Fruit fly (Drosophila melanogaster) whole organism, embryonic: ENCODE data around the gene nSMase.

ENCODE experiments used
- Abd-B ChIP-seq: fragments of 200-800 bp; sonication (Bioruptor generic); optimal IDR thresholded peaks from 2 replicates; lab custom pipeline; 2018; ENCODE audit warnings: missing biosample characterization, mild to moderate bottlenecking, missing genetic modification characterization, moderate library complexity
- Aef1 ChIP-seq: fragments of 200-800 bp; sonication (Bioruptor generic); IDR thresholded peaks from 3 replicates; pipeline ENCODE4 v1.3.6; 2022; ENCODE audit warnings: missing biosample characterization, missing genetic modification characterization
- Asciz ChIP-seq: fragments of 200-800 bp; sonication (Bioruptor generic); optimal IDR thresholded peaks from 2 replicates; lab custom pipeline; 2017; ENCODE audit warnings: missing biosample characterization, mild to moderate bottlenecking, missing genetic modification characterization, missing genetic modification reagents
- B-H2 ChIP-seq: fragments of 200-800 bp; sonication (Bioruptor generic); optimal IDR thresholded peaks from 2 replicates; lab custom pipeline; 2018; ENCODE audit warnings: missing biosample characterization, mild to moderate bottlenecking, missing genetic modification characterization
- Bgb ChIP-seq: fragments of 200-800 bp; sonication (Bioruptor generic); IDR thresholded peaks from 2 replicates; pipeline ENCODE4 v1.3.6; 2022; ENCODE audit warnings: missing biosample characterization, missing genetic modification characterization; ENCODE audit not compliant: partially characterized antibody
- CG10147 ChIP-seq: fragments of 200-800 bp; sonication (Bioruptor generic); optimal IDR thresholded peaks from 2 replicates; lab custom pipeline; 2019; ENCODE audit warnings: missing biosample characterization, mild to moderate bottlenecking, missing genetic modification characterization, moderate library complexity
- CG10321 ChIP-seq: fragments of 200-800 bp; sonication (Bioruptor generic); IDR thresholded peaks from 2 replicates; pipeline ENCODE4 v1.3.6; 2022; ENCODE audit warnings: missing biosample characterization, missing genetic modification characterization
- CG15514 ChIP-seq: fragments of 200-800 bp; sonication (Bioruptor generic); optimal IDR thresholded peaks from 3 replicates; lab custom pipeline; 2017; ENCODE audit warnings: missing biosample characterization, missing genetic modification characterization, mild to moderate bottlenecking, moderate library complexity, missing genetic modification reagents
- CG18262 ChIP-seq: fragments of 200-800 bp; optimal IDR thresholded peaks from 3 replicates; lab custom pipeline; 2019; ENCODE audit warnings: missing biosample characterization, mild to moderate bottlenecking, missing genetic modification characterization, moderate library complexity
- CG18619 ChIP-seq: fragments of 200-800 bp; sonication (Bioruptor generic); optimal IDR thresholded peaks from 3 replicates; lab custom pipeline; 2017; ENCODE audit warnings: missing biosample characterization, mild to moderate bottlenecking, missing genetic modification characterization
- CG2889 ChIP-seq: fragments of 200-800 bp; sonication (Bioruptor generic); IDR thresholded peaks from 3 replicates; pipeline ENCODE4 v1.3.6; 2022; ENCODE audit warnings: missing biosample characterization, missing genetic modification characterization
- CG3065 ChIP-seq: fragments of 200-800 bp; sonication (Bioruptor generic); optimal IDR thresholded peaks from 2 replicates; lab custom pipeline; 2016; ENCODE audit warnings: missing biosample characterization, missing genetic modification characterization
- CG3838 ChIP-seq: fragments of 200-800 bp; sonication (Bioruptor generic); optimal IDR thresholded peaks from 3 replicates; lab custom pipeline; 2016; ENCODE audit warnings: missing biosample characterization, missing genetic modification characterization
- CG6654 ChIP-seq: fragments of 200-800 bp; sonication (Bioruptor generic); optimal IDR thresholded peaks from 2 replicates; lab custom pipeline; 2017; ENCODE audit warnings: missing biosample characterization, mild to moderate bottlenecking, missing genetic modification characterization
- D ChIP-seq, 2 experiments: fragments of 200-800 bp in 1 of 2; fragments of >200 bp in 1 of 2; sonication (Bioruptor generic) in 1 of 2; optimal IDR thresholded peaks; 2 replicates in 1 of 2; 3 replicates in 1 of 2; lab custom pipeline; 2017; ENCODE audit warnings: mild to moderate bottlenecking in 1 of 2, missing biosample characterization in 1 of 2, missing genetic modification characterization in 1 of 2, missing genetic modification reagents in 1 of 2
- Fer2 ChIP-seq: fragments of 200-800 bp; sonication (Bioruptor generic); optimal IDR thresholded peaks from 2 replicates; lab custom pipeline; 2018; ENCODE audit warnings: missing biosample characterization, mild to moderate bottlenecking, missing genetic modification characterization, moderate library complexity
- Hey ChIP-seq: fragments of 200-800 bp; sonication (Bioruptor generic); optimal IDR thresholded peaks from 3 replicates; lab custom pipeline; 2018; ENCODE audit warnings: missing biosample characterization, mild to moderate bottlenecking, missing genetic modification characterization
- Hr78 ChIP-seq, 2 experiments: fragments of 200-800 bp in 1 of 2; fragments of >200 bp in 1 of 2; sonication (Bioruptor generic) in 1 of 2; optimal IDR thresholded peaks; 2 replicates each; lab custom pipeline; 2017 to 2019; ENCODE audit warnings: missing biosample characterization in 2 of 2, missing genetic modification characterization in 2 of 2, mild to moderate bottlenecking in 1 of 2, moderate library complexity in 1 of 2
- NC2β ChIP-seq: fragments of 200-800 bp; sonication (Bioruptor generic); optimal IDR thresholded peaks from 2 replicates; lab custom pipeline; 2016; ENCODE audit warnings: missing biosample characterization, missing genetic modification characterization
- NK7.1 ChIP-seq: fragments of 200-800 bp; sonication (Bioruptor generic); optimal IDR thresholded peaks from 3 replicates; lab custom pipeline; 2016; ENCODE audit warnings: missing biosample characterization, missing genetic modification characterization
- Oaz ChIP-seq: fragments of 200-800 bp; sonication (Bioruptor generic); IDR thresholded peaks from 2 replicates; pipeline ENCODE4 v1.3.6; 2022; ENCODE audit warnings: missing biosample characterization, missing genetic modification characterization
- Optix ChIP-seq: fragments of 200-800 bp; sonication (Bioruptor generic); IDR thresholded peaks from 3 replicates; pipeline ENCODE4 v1.3.6; 2022; ENCODE audit warnings: missing biosample characterization, missing genetic modification characterization
- Ravus ChIP-seq: fragments of 200-800 bp; sonication (Bioruptor generic); IDR thresholded peaks from 2 replicates; pipeline ENCODE4 v1.3.6; 2022; ENCODE audit warnings: missing biosample characterization, missing genetic modification characterization
- Trl ChIP-seq, 3 experiments: fragments of >200 bp in 2 of 3; fragments of 200-800 bp in 1 of 3; sonication (Bioruptor generic) in 1 of 3; optimal IDR thresholded peaks; 2 replicates in 1 of 3; 3 replicates in 2 of 3; lab custom pipeline; 2016 to 2017; ENCODE audit warnings: missing biosample characterization in 1 of 3, missing genetic modification characterization in 1 of 3
- Vsx1 ChIP-seq: fragments of 200-800 bp; sonication (Bioruptor generic); optimal IDR thresholded peaks from 2 replicates; lab custom pipeline; 2017; ENCODE audit warnings: missing biosample characterization, mild to moderate bottlenecking, missing genetic modification characterization, missing genetic modification reagents
- abd-A ChIP-seq: fragments of 200-800 bp; sonication (Bioruptor generic); optimal IDR thresholded peaks from 3 replicates; lab custom pipeline; 2019; ENCODE audit warnings: missing biosample characterization, mild to moderate bottlenecking, missing genetic modification characterization, moderate library complexity
- bab2 ChIP-seq: fragments of 200-800 bp; sonication (Bioruptor generic); optimal IDR thresholded peaks from 2 replicates; lab custom pipeline; 2016; ENCODE audit warnings: missing biosample characterization, missing genetic modification characterization
- corto ChIP-seq: fragments of 200-800 bp; sonication (Bioruptor generic); optimal IDR thresholded peaks from 2 replicates; lab custom pipeline; 2016; ENCODE audit warnings: missing biosample characterization, mild to moderate bottlenecking, missing genetic modification characterization, moderate library complexity
- cwo ChIP-seq: fragments of 200-800 bp; sonication (Bioruptor generic); optimal IDR thresholded peaks from 3 replicates; lab custom pipeline; 2017; ENCODE audit warnings: missing biosample characterization, missing genetic modification characterization, mild to moderate bottlenecking, moderate library complexity, missing genetic modification reagents
- dan ChIP-seq: fragments of 200-800 bp; sonication (Bioruptor generic); IDR thresholded peaks from 2 replicates; pipeline ENCODE4 v1.3.6; 2022; ENCODE audit warnings: missing biosample characterization, missing genetic modification characterization
- dmrt11E ChIP-seq: fragments of 200-800 bp; sonication (Bioruptor generic); optimal IDR thresholded peaks from 3 replicates; lab custom pipeline; 2018; ENCODE audit warnings: missing biosample characterization, mild to moderate bottlenecking, missing genetic modification characterization, moderate library complexity
- ham ChIP-seq: fragments of 200-800 bp; sonication (Bioruptor generic); IDR thresholded peaks from 2 replicates; pipeline ENCODE4 v1.3.6; 2022; ENCODE audit warnings: missing biosample characterization, missing genetic modification characterization
- hbn ChIP-seq: fragments of 200-800 bp; sonication (Bioruptor generic); IDR thresholded peaks from 2 replicates; pipeline ENCODE4 v1.3.6; 2022; ENCODE audit warnings: missing biosample characterization, missing genetic modification characterization; ENCODE audit not compliant: partially characterized antibody
- jigr1 ChIP-seq: fragments of 200-800 bp; sonication (Bioruptor generic); IDR thresholded peaks from 3 replicates; pipeline ENCODE4 v1.3.6; 2022; ENCODE audit warnings: missing biosample characterization, missing genetic modification characterization
- kah ChIP-seq: fragments of 200-800 bp; sonication (Bioruptor generic); optimal IDR thresholded peaks from 2 replicates; lab custom pipeline; 2018; ENCODE audit warnings: missing biosample characterization, mild to moderate bottlenecking, missing genetic modification characterization
- klu ChIP-seq: fragments of 200-800 bp; sonication (Bioruptor generic); IDR thresholded peaks from 2 replicates; pipeline ENCODE4 v1.3.6; 2022; ENCODE audit warnings: missing biosample characterization, missing genetic modification characterization
- kni ChIP-seq: fragments of 200-800 bp; sonication (Bioruptor generic); optimal IDR thresholded peaks from 3 replicates; lab custom pipeline; 2017; ENCODE audit warnings: mild to moderate bottlenecking, missing biosample characterization, missing genetic modification reagents, missing genetic modification characterization
- lov ChIP-seq, 2 experiments: fragments of 200-800 bp in 1 of 2; fragments of >200 bp in 1 of 2; sonication (Bioruptor generic) in 1 of 2; IDR thresholded peaks in 1 of 2; optimal IDR thresholded peaks in 1 of 2; 2 replicates in 1 of 2; 3 replicates in 1 of 2; pipeline versions ENCODE4 v1.3.6 to Lab custom; 2017 to 2022; ENCODE audit warnings: missing biosample characterization in 1 of 2, missing genetic modification characterization in 1 of 2
- mld ChIP-seq: fragments of 200-800 bp; sonication (Bioruptor generic); IDR thresholded peaks from 3 replicates; pipeline ENCODE4 v1.3.6; 2022; ENCODE audit warnings: missing biosample characterization, missing genetic modification characterization; ENCODE audit not compliant: partially characterized antibody
- onecut ChIP-seq: fragments of 200-800 bp; sonication (Bioruptor generic); IDR thresholded peaks from 2 replicates; pipeline ENCODE4 v1.3.6; 2022; ENCODE audit warnings: missing biosample characterization, missing genetic modification characterization
- otp ChIP-seq: fragments of 200-800 bp; sonication (Bioruptor generic); IDR thresholded peaks from 3 replicates; pipeline ENCODE4, ENCODE4 v1.3.6; 2022; ENCODE audit warnings: missing biosample characterization, missing genetic modification characterization
- pros ChIP-seq: fragments of 200-800 bp; sonication (Bioruptor generic); optimal IDR thresholded peaks from 3 replicates; lab custom pipeline; 2019; ENCODE audit warnings: missing biosample characterization, mild to moderate bottlenecking, missing genetic modification characterization, moderate library complexity
- sc ChIP-seq, 3 experiments: fragments of >200 bp in 2 of 3; fragments of 200-800 bp in 1 of 3; sonication (Bioruptor generic) in 1 of 3; optimal IDR thresholded peaks; 2 replicates in 2 of 3; 3 replicates in 1 of 3; lab custom pipeline; 2017; ENCODE audit warnings: mild to moderate bottlenecking in 1 of 3, missing biosample characterization in 1 of 3, missing genetic modification characterization in 1 of 3, missing genetic modification reagents in 1 of 3
- scrt ChIP-seq: fragments of 200-800 bp; sonication (Bioruptor generic); optimal IDR thresholded peaks from 2 replicates; lab custom pipeline; 2018; ENCODE audit warnings: missing biosample characterization, mild to moderate bottlenecking, missing genetic modification characterization, moderate library complexity
- vfl ChIP-seq: fragments of 200-800 bp; sonication (Bioruptor generic); optimal IDR thresholded peaks from 2 replicates; lab custom pipeline; 2016; ENCODE audit warnings: missing biosample characterization, missing genetic modification characterization
- z ChIP-seq: fragments of 200-800 bp; sonication (Bioruptor generic); IDR thresholded peaks from 3 replicates; pipeline ENCODE4 v1.3.6; 2022; ENCODE audit warnings: missing biosample characterization, missing genetic modification characterization
- zf30C ChIP-seq: fragments of 200-800 bp; sonication (Bioruptor generic); optimal IDR thresholded peaks from 3 replicates; lab custom pipeline; 2018; ENCODE audit warnings: missing biosample characterization, mild to moderate bottlenecking, missing genetic modification characterization

Gene nSMase

dm6 chr3L:3192912-3193311 is 26.0 kb upstream of the nSMase start, which contains the start of gene Hsp83 (continued):
- TF ChIP-seq z (peak; percentile 73), Abd-B (GFP tag; lab: Kevin White, UChicago) (no peak), Hey (tag; lab: Kevin White, UChicago) (peak; percentile 96), hbn (GFP tag; lab: Robert Waterston, UW) (no peak), klu (GFP tag; lab: Robert Waterston, UW) (peak; percentile 63; the same call in 1 of the 2 replicates), CG3838 (peak; percentile 52), CG6654 (GFP tag; lab: Kevin White, UChicago) (peak; percentile 84), jigr1 (GFP tag; lab: Robert Waterston, UW) (no peak), ham (peak; percentile 45; the same call in 1 of the 2 replicates), Bgb (GFP tag; lab: Robert Waterston, UW) (peak; percentile 36; the same call in 1 of the 2 replicates), Trl (optimal IDR thresholded peaks at IDR 0.05; lab: Kevin White, UChicago) (no peak), Trl (GFP tag; optimal IDR thresholded peaks at IDR 0.05; lab: Kevin White, UChicago) (peak; percentile 97), dan (no peak), Oaz (peak; percentile 85), pros (GFP tag; lab: Kevin White, UChicago) (peak; percentile 82), NK7.1 (GFP tag; lab: Kevin White, UChicago) (peak; percentile 95), sc (optimal IDR thresholded peaks at IDR 0.05; lab: Kevin White, UChicago) (no peak), sc (GFP tag; optimal IDR thresholded peaks at IDR 0.05; lab: Kevin White, UChicago) (peak; percentile 88), scrt (peak; percentile 98), Aef1 (GFP tag; lab: Robert Waterston, UW) (peak; percentile 65), Optix (peak; percentile 91), abd-A (tag; lab: Kevin White, UChicago) (no peak), cwo (GFP tag; lab: Kevin White, UChicago) (peak; percentile 93), Hr78 (GFP tag; optimal IDR thresholded peaks at IDR 0.05; lab: Kevin White, UChicago) (no peak), NC2β (GFP tag; lab: Kevin White, UChicago) (peak; percentile 97), CG10147 (GFP tag; lab: Kevin White, UChicago) (peak; percentile 88), onecut (peak; percentile 96), CG3065 (peak; percentile 94), mld (GFP tag; lab: Robert Waterston, UW) (no peak), zf30C (GFP tag; lab: Kevin White, UChicago) (peak; percentile 84), CG18262 (tag; lab: Kevin White, UChicago) (peak; percentile 83), kni (GFP tag; lab: Kevin White, UChicago) (peak; percentile 99), CG15514 (GFP tag; lab: Kevin White, UChicago) (no peak), CG10321 (peak; percentile 77), otp (GFP tag; lab: Robert Waterston, UW) (peak; percentile 98), Asciz (GFP tag; lab: Kevin White, UChicago) (peak; percentile 97), D (optimal IDR thresholded peaks at IDR 0.05; lab: Kevin White, UChicago) (no peak), D (GFP tag; optimal IDR thresholded peaks at IDR 0.05; lab: Kevin White, UChicago) (peak; percentile 95), dmrt11E (tag; lab: Kevin White, UChicago) (peak; percentile 81), bab2 (peak; percentile 79), CG2889 (GFP tag; lab: Robert Waterston, UW) (peak; percentile 81), B-H2 (peak; percentile 99), corto (peak; percentile 90), CG18619 (peak; percentile 98), Fer2 (tag; lab: Kevin White, UChicago) (peak; percentile 91), Ravus (GFP tag; lab: Robert Waterston, UW) (peak; percentile 25; the same call in 1 of the 2 replicates), lov (optimal IDR thresholded peaks at IDR 0.05; lab: Kevin White, UChicago) (no peak), lov (GFP tag; IDR thresholded peaks at IDR 0.05; lab: Robert Waterston, UW) (peak; percentile 98), kah (GFP tag; lab: Kevin White, UChicago) (peak; percentile 97), Vsx1 (GFP tag; lab: Kevin White, UChicago) (peak; percentile 97), vfl (GFP tag; lab: Kevin White, UChicago) (peak; percentile 90)
